Fruit fly (Drosophila melanogaster): ENCODE data around the gene EloB.

- TF ChIP-seq CG13204 (GFP tag; optimal IDR thresholded peaks at IDR 0.05) (peak; percentile 62), CG14655 (GFP tag; optimal IDR thresholded peaks at IDR 0.05) (no peak), fd96Ca (GFP tag; IDR thresholded peaks at IDR 0.05) (0 out of 3 replicates have a peak, but pooled peaks have one; percentile 48), Ets98B (GFP tag; IDR thresholded peaks at IDR 0.05) (no peak)
These were observed 31.9 kb downstream of the EloB start for dm6 chr3R:20547758-20548157.
